Fruit fly (Drosophila melanogaster) whole organism, embryonic: ENCODE measurements around the gene mahe.
A peak's percentile ranks its signal among the peaks of the same experiment; 100 is the strongest.

ENCODE experiments used
- Abd-B ChIP-seq: fragments of 200-800 bp; sonication (Bioruptor generic); optimal IDR thresholded peaks from 2 replicates; lab custom pipeline; 2018; ENCODE audit warnings: missing biosample characterization, mild to moderate bottlenecking, missing genetic modification characterization, moderate library complexity
- CG1024 ChIP-seq: fragments of 200-800 bp; sonication (Bioruptor generic); IDR thresholded peaks from 2 replicates; pipeline ENCODE4 v1.3.6; 2022; ENCODE audit warnings: missing biosample characterization, missing genetic modification characterization
- CG11560 ChIP-seq: fragments of 200-800 bp; sonication (Bioruptor generic); IDR thresholded peaks from 3 replicates; pipeline ENCODE4 v1.3.6; 2022; ENCODE audit warnings: missing biosample characterization, missing genetic modification characterization
- CG11696 ChIP-seq: fragments of 200-800 bp; sonication (Bioruptor generic); IDR thresholded peaks from 2 replicates; pipeline ENCODE4 v1.3.6; 2022; ENCODE audit warnings: missing biosample characterization, missing genetic modification characterization
- CG12071 ChIP-seq: fragments of 200-800 bp; sonication (Bioruptor generic); optimal IDR thresholded peaks from 3 replicates; lab custom pipeline; 2018; ENCODE audit warnings: missing biosample characterization, mild to moderate bottlenecking, missing genetic modification characterization
- CG12236 ChIP-seq: fragments of 200-800 bp; sonication (Bioruptor generic); optimal IDR thresholded peaks from 2 replicates; lab custom pipeline; 2016; ENCODE audit warnings: missing biosample characterization, missing genetic modification characterization
- CG12744 ChIP-seq: fragments of 200-800 bp; sonication (Bioruptor generic); optimal IDR thresholded peaks from 2 replicates; lab custom pipeline; 2016; ENCODE audit warnings: missing biosample characterization, missing genetic modification characterization
- CG13123 ChIP-seq: fragments of 200-800 bp; sonication (Bioruptor generic); optimal IDR thresholded peaks from 2 replicates; lab custom pipeline; 2016; ENCODE audit warnings: missing biosample characterization, missing genetic modification characterization
- CG13296 ChIP-seq: fragments of 200-800 bp; sonication (Bioruptor generic); optimal IDR thresholded peaks from 3 replicates; lab custom pipeline; 2018; ENCODE audit warnings: missing biosample characterization, mild to moderate bottlenecking, missing genetic modification characterization
- CG13775 ChIP-seq: fragments of 200-800 bp; sonication (Bioruptor generic); optimal IDR thresholded peaks from 3 replicates; lab custom pipeline; 2017; ENCODE audit warnings: missing biosample characterization, mild to moderate bottlenecking, missing genetic modification characterization
- CG15601 ChIP-seq: fragments of 200-800 bp; sonication (Bioruptor generic); optimal IDR thresholded peaks from 3 replicates; lab custom pipeline; 2019; ENCODE audit warnings: missing biosample characterization, mild to moderate bottlenecking, missing genetic modification characterization, moderate library complexity
- CG1602 ChIP-seq: fragments of 200-800 bp; sonication (Bioruptor generic); optimal IDR thresholded peaks from 3 replicates; lab custom pipeline; 2016; ENCODE audit warnings: missing biosample characterization, missing genetic modification characterization
- CG18476 ChIP-seq: fragments of 200-800 bp; sonication (Bioruptor generic); optimal IDR thresholded peaks from 2 replicates; lab custom pipeline; 2016; ENCODE audit warnings: missing biosample characterization, mild to moderate bottlenecking, missing genetic modification characterization
- CG2712 ChIP-seq: fragments of 200-800 bp; optimal IDR thresholded peaks from 3 replicates; lab custom pipeline; 2019; ENCODE audit warnings: missing biosample characterization, mild to moderate bottlenecking, missing genetic modification characterization, moderate library complexity
- CG2889 ChIP-seq: fragments of 200-800 bp; sonication (Bioruptor generic); IDR thresholded peaks from 3 replicates; pipeline ENCODE4 v1.3.6; 2022; ENCODE audit warnings: missing biosample characterization, missing genetic modification characterization
- CG33213 ChIP-seq: fragments of 200-800 bp; sonication (Bioruptor generic); optimal IDR thresholded peaks from 3 replicates; lab custom pipeline; 2016; ENCODE audit warnings: missing biosample characterization, missing genetic modification characterization
- CG34422 ChIP-seq: fragments of 200-800 bp; sonication (Bioruptor generic); IDR thresholded peaks from 3 replicates; pipeline ENCODE4 v1.3.6; 2022; ENCODE audit warnings: missing biosample characterization, missing genetic modification characterization
- CG43689 ChIP-seq: fragments of 200-800 bp; sonication (Bioruptor generic); IDR thresholded peaks from 2 replicates; pipeline ENCODE4 v1.3.6; 2022; ENCODE audit warnings: missing biosample characterization, missing genetic modification characterization
- CG6175 ChIP-seq: fragments of 200-800 bp; sonication (Bioruptor generic); IDR thresholded peaks from 3 replicates; pipeline ENCODE4 v1.3.6; 2022; ENCODE audit warnings: missing biosample characterization, missing genetic modification characterization
- CG7839 ChIP-seq: fragments of 200-800 bp; sonication (Bioruptor generic); optimal IDR thresholded peaks from 3 replicates; lab custom pipeline; 2018; ENCODE audit warnings: missing biosample characterization, mild to moderate bottlenecking, missing genetic modification characterization, moderate library complexity
- CG8388 ChIP-seq: fragments of 200-800 bp; sonication (Bioruptor generic); optimal IDR thresholded peaks from 2 replicates; lab custom pipeline; 2019; ENCODE audit warnings: missing biosample characterization, mild to moderate bottlenecking, missing genetic modification characterization, moderate library complexity
- CG8478 ChIP-seq: fragments of >200 bp; optimal IDR thresholded peaks from 2 replicates; lab custom pipeline; 2018
- CG8924 ChIP-seq: fragments of 200-800 bp; optimal IDR thresholded peaks from 3 replicates; lab custom pipeline; 2019; ENCODE audit warnings: missing biosample characterization, mild to moderate bottlenecking, missing genetic modification characterization, moderate library complexity
- CG9817 ChIP-seq: fragments of 200-800 bp; sonication (Bioruptor generic); optimal IDR thresholded peaks from 2 replicates; lab custom pipeline; 2018; ENCODE audit warnings: missing biosample characterization, mild to moderate bottlenecking, missing genetic modification characterization, moderate library complexity
- CTCF ChIP-seq: fragments of 200-800 bp; sonication (Bioruptor generic); optimal IDR thresholded peaks from 2 replicates; lab custom pipeline; 2017; ENCODE audit warnings: missing biosample characterization, mild to moderate bottlenecking, missing genetic modification characterization, moderate library complexity
- Dip3 ChIP-seq: fragments of 200-800 bp; sonication (Bioruptor generic); optimal IDR thresholded peaks from 3 replicates; lab custom pipeline; 2016; ENCODE audit warnings: missing biosample characterization, missing genetic modification characterization
- Doc3 ChIP-seq: fragments of 200-800 bp; sonication (Bioruptor generic); IDR thresholded peaks from 3 replicates; pipeline ENCODE4 v1.3.6; 2022; ENCODE audit warnings: missing biosample characterization, missing genetic modification characterization; ENCODE audit not compliant: partially characterized antibody
- Drgx ChIP-seq: fragments of 200-800 bp; sonication (Bioruptor generic); IDR thresholded peaks from 2 replicates; pipeline ENCODE4 v1.3.6; 2022; ENCODE audit warnings: missing biosample characterization, missing genetic modification characterization
- GATAe ChIP-seq: fragments of 200-800 bp; sonication (Bioruptor generic); conservative IDR thresholded peaks from 2 replicates; pipeline ENCODE4 v1.3.6; 2022; ENCODE audit warnings: missing biosample characterization, missing genetic modification characterization
- HmgD ChIP-seq: fragments of 200-800 bp; sonication (Bioruptor generic); optimal IDR thresholded peaks from 3 replicates; lab custom pipeline; 2016; ENCODE audit warnings: missing biosample characterization, missing genetic modification characterization
- Kr ChIP-seq: fragments of 200-800 bp; sonication (Bioruptor generic); optimal IDR thresholded peaks from 2 replicates; lab custom pipeline; 2017; ENCODE audit warnings: missing biosample characterization, mild to moderate bottlenecking, missing genetic modification characterization
- Max ChIP-seq: fragments of 200-800 bp; sonication (Bioruptor generic); optimal IDR thresholded peaks from 2 replicates; lab custom pipeline; 2016; ENCODE audit warnings: missing biosample characterization, mild to moderate bottlenecking, missing genetic modification characterization
- Optix ChIP-seq: fragments of 200-800 bp; sonication (Bioruptor generic); IDR thresholded peaks from 3 replicates; pipeline ENCODE4 v1.3.6; 2022; ENCODE audit warnings: missing biosample characterization, missing genetic modification characterization
- Sry-β ChIP-seq: fragments of 200-800 bp; sonication (Bioruptor generic); optimal IDR thresholded peaks from 2 replicates; lab custom pipeline; 2018; ENCODE audit warnings: missing biosample characterization, mild to moderate bottlenecking, missing genetic modification characterization, moderate library complexity
- abd-A ChIP-seq: fragments of 200-800 bp; sonication (Bioruptor generic); optimal IDR thresholded peaks from 3 replicates; lab custom pipeline; 2019; ENCODE audit warnings: missing biosample characterization, mild to moderate bottlenecking, missing genetic modification characterization, moderate library complexity
- ato ChIP-seq: fragments of 200-800 bp; sonication (Bioruptor generic); IDR thresholded peaks from 2 replicates; pipeline ENCODE4 v1.3.6; 2022; ENCODE audit warnings: missing biosample characterization, missing genetic modification characterization; ENCODE audit not compliant: partially characterized antibody
- bbx ChIP-seq: fragments of 200-800 bp; sonication (Bioruptor generic); IDR thresholded peaks from 2 replicates; pipeline ENCODE4 v1.3.6; 2022; ENCODE audit warnings: missing biosample characterization, missing genetic modification characterization; ENCODE audit not compliant: partially characterized antibody
- cato ChIP-seq: fragments of 200-800 bp; sonication (Bioruptor generic); optimal IDR thresholded peaks from 2 replicates; lab custom pipeline; 2016; ENCODE audit warnings: missing biosample characterization, missing genetic modification characterization, borderline replicate concordance
- lilli ChIP-seq: fragments of 200-800 bp; sonication (Bioruptor generic); optimal IDR thresholded peaks from 3 replicates; lab custom pipeline; 2016; ENCODE audit warnings: missing biosample characterization, missing genetic modification characterization
- mam ChIP-seq: fragments of 200-800 bp; sonication (Bioruptor generic); optimal IDR thresholded peaks from 3 replicates; lab custom pipeline; 2016; ENCODE audit warnings: missing biosample characterization, missing genetic modification characterization
- p53 ChIP-seq: fragments of 200-800 bp; sonication (Bioruptor generic); optimal IDR thresholded peaks from 2 replicates; lab custom pipeline; 2016; ENCODE audit warnings: missing biosample characterization, missing genetic modification characterization
- phol ChIP-seq: fragments of 200-800 bp; sonication (Bioruptor generic); optimal IDR thresholded peaks from 3 replicates; lab custom pipeline; 2018; ENCODE audit warnings: missing biosample characterization, mild to moderate bottlenecking, missing genetic modification characterization, moderate library complexity
- schlank ChIP-seq: fragments of 200-800 bp; sonication (Bioruptor generic); optimal IDR thresholded peaks from 2 replicates; lab custom pipeline; 2018; ENCODE audit warnings: missing biosample characterization, mild to moderate bottlenecking, missing genetic modification characterization
- sim ChIP-seq: fragments of 200-800 bp; sonication (Bioruptor generic); IDR thresholded peaks from 2 replicates; pipeline ENCODE4 v1.3.6; 2022; ENCODE audit warnings: missing biosample characterization, missing genetic modification characterization
- slbo ChIP-seq: fragments of 200-800 bp; sonication (Bioruptor generic); IDR thresholded peaks from 2 replicates; pipeline ENCODE4 v1.3.6; 2022; ENCODE audit warnings: missing biosample characterization, missing genetic modification characterization
- sqz ChIP-seq: fragments of 200-800 bp; sonication (Bioruptor generic); optimal IDR thresholded peaks from 3 replicates; lab custom pipeline; 2018; ENCODE audit warnings: missing biosample characterization, mild to moderate bottlenecking, missing genetic modification characterization
- stc ChIP-seq: fragments of 200-800 bp; sonication (Bioruptor generic); IDR thresholded peaks from 2 replicates; pipeline ENCODE4 v1.3.6; 2022; ENCODE audit warnings: missing biosample characterization, missing genetic modification characterization
- tup ChIP-seq: fragments of 200-800 bp; sonication (Bioruptor generic); optimal IDR thresholded peaks from 2 replicates; lab custom pipeline; 2016; ENCODE audit warnings: missing biosample characterization, mild to moderate bottlenecking, missing genetic modification characterization, moderate library complexity
- vvl ChIP-seq: fragments of 200-800 bp; sonication (Bioruptor generic); IDR thresholded peaks from 2 replicates; pipeline ENCODE4 v1.3.6; 2022; ENCODE audit warnings: missing biosample characterization, missing genetic modification characterization
- wdn ChIP-seq: fragments of 200-800 bp; sonication (Bioruptor generic); IDR thresholded peaks from 2 replicates; pipeline ENCODE4 v1.3.6; 2022; ENCODE audit warnings: missing biosample characterization, missing genetic modification characterization

mahe gene

dm6 chrX:7893411-7894122, 37.6 kb downstream of the mahe start, which contains the start of the genes CG45089, ND-MNLL and p115 (continued):
- peak; percentile 56; the same call in 1 of the 3 replicates for TF ChIP-seq CG34422 (GFP tag; lab: Robert Waterston, UW)
- TF ChIP-seq Drgx (GFP tag; lab: Robert Waterston, UW): 0 out of 2 replicates have a peak, but pooled peaks have one; percentile 20
- no peak for TF ChIP-seq CG2889
- peak; percentile 81 for TF ChIP-seq lilli (GFP tag; lab: Kevin White, UChicago)
- peak; percentile 31 for TF ChIP-seq tup
- TF ChIP-seq Dip3 (GFP tag; lab: Kevin White, UChicago): peak; percentile 26
- TF ChIP-seq schlank (tag; lab: Kevin White, UChicago): no peak
- peak; percentile 56 for TF ChIP-seq mam (GFP tag; lab: Kevin White, UChicago)
- 0 out of 3 replicates have a peak, but pooled peaks have one; percentile 48 for TF ChIP-seq Doc3
- no peak for TF ChIP-seq CG12236 (GFP tag; lab: Kevin White, UChicago)
- peak; percentile 26 for TF ChIP-seq cato (GFP tag; lab: Kevin White, UChicago)
- no peak for TF ChIP-seq CG11560 (tag; lab: Robert Waterston, UW)
- no peak for TF ChIP-seq stc
- no peak for TF ChIP-seq HmgD (GFP tag; lab: Kevin White, UChicago)
- peak; percentile 81 for TF ChIP-seq CG2712 (tag; lab: Kevin White, UChicago)
- TF ChIP-seq abd-A (tag; lab: Kevin White, UChicago): no peak
- peak; percentile 57 for TF ChIP-seq CG7839
- TF ChIP-seq sim (GFP tag; lab: Robert Waterston, UW): no peak
- peak; percentile 69 for TF ChIP-seq phol
- TF ChIP-seq vvl: peak; percentile 70
- TF ChIP-seq CG9817 (tag; lab: Kevin White, UChicago): peak; percentile 62
- 0 out of 2 replicates have a peak, but pooled peaks have one; percentile 31 for TF ChIP-seq CG1024 (GFP tag; lab: Robert Waterston, UW)
- peak; percentile 52 for TF ChIP-seq CG8388 (GFP tag; lab: Kevin White, UChicago)
- no peak for TF ChIP-seq CTCF (GFP tag; lab: Kevin White, UChicago)
- peak; percentile 65 for TF ChIP-seq Abd-B (GFP tag; lab: Kevin White, UChicago)
- no peak for TF ChIP-seq CG12071 (GFP tag; lab: Kevin White, UChicago)
- TF ChIP-seq CG43689: no peak
- TF ChIP-seq CG13775: peak; percentile 65
- TF ChIP-seq bbx: no peak
- TF ChIP-seq CG8478 (lab: Kevin White, UChicago): no peak
- no peak for TF ChIP-seq GATAe (GFP tag; lab: Robert Waterston, UW)
- TF ChIP-seq Sry-β (GFP tag; lab: Kevin White, UChicago): peak; percentile 89
- peak; percentile 68 for TF ChIP-seq p53 (GFP tag; lab: Kevin White, UChicago)
- peak; percentile 59 for TF ChIP-seq CG13296 (GFP tag; lab: Kevin White, UChicago)
- no peak for TF ChIP-seq sqz (GFP tag; lab: Kevin White, UChicago)
- peak; percentile 73 for TF ChIP-seq slbo (GFP tag; lab: Robert Waterston, UW)
- TF ChIP-seq CG8924: peak; percentile 68
- no peak for TF ChIP-seq CG13123 (GFP tag; lab: Kevin White, UChicago)
- TF ChIP-seq CG12744 (GFP tag; lab: Kevin White, UChicago): no peak
- TF ChIP-seq CG6175 (GFP tag; lab: Robert Waterston, UW): no peak
- no peak for TF ChIP-seq Kr (GFP tag; lab: Kevin White, UChicago)
- peak; percentile 33 for TF ChIP-seq CG18476
- no peak for TF ChIP-seq CG33213
- peak; percentile 33 for TF ChIP-seq CG1602 (GFP tag; lab: Kevin White, UChicago)
- TF ChIP-seq CG15601 (tag; lab: Kevin White, UChicago): peak; percentile 63
- no peak for TF ChIP-seq CG11696 (GFP tag; lab: Robert Waterston, UW)
- no peak for TF ChIP-seq ato
- 0 out of 2 replicates have a peak, but pooled peaks have one; percentile 40 for TF ChIP-seq wdn
- peak; percentile 57 for TF ChIP-seq Max (GFP tag; lab: Kevin White, UChicago)
- 0 out of 3 replicates have a peak, but pooled peaks have one; percentile 18 for TF ChIP-seq Optix (GFP tag; lab: Robert Waterston, UW)
